Worm (Caenorhabditis elegans) whole organism, young adult: ENCODE data around the gene B0244.6.
A peak's percentile ranks its signal among the peaks of the same experiment; 100 is the strongest.

Experiments used
- B0336.3 ChIP-seq: fragments of 200-800 bp; sonication (Bioruptor generic); IDR thresholded peaks from 2 replicates; pipeline ENCODE4 v1.3.6; 2022; ENCODE audit warnings: missing genetic modification characterization, missing compliant biosample characterization
- C06A6.2 ChIP-seq: fragments of 200-800 bp; sonication (Bioruptor generic); conservative IDR thresholded peaks from 2 replicates; pipeline ENCODE4 v1.3.6; 2022; ENCODE audit warnings: missing genetic modification characterization, missing compliant biosample characterization
- F22D6.2 ChIP-seq: sonication (generic microtip); optimal IDR thresholded peaks from 2 replicates; lab custom pipeline; 2016; ENCODE audit warnings: mild to moderate bottlenecking, missing genetic modification characterization, missing compliant biosample characterization
- F57A8.1 ChIP-seq: fragments of 200-800 bp; sonication (Bioruptor generic); optimal IDR thresholded peaks from 2 replicates; lab custom pipeline; 2018; ENCODE audit warnings: mild to moderate bottlenecking, missing genetic modification characterization, moderate library complexity, missing compliant biosample characterization
- F57C9.4 ChIP-seq: sonication (generic microtip); optimal IDR thresholded peaks from 2 replicates; lab custom pipeline; 2017; ENCODE audit warnings: mild to moderate bottlenecking, missing genetic modification characterization, missing compliant biosample characterization
- T26A5.8 ChIP-seq: sonication (generic microtip); optimal IDR thresholded peaks from 2 replicates; lab custom pipeline; 2016; ENCODE audit warnings: missing genetic modification characterization, missing compliant biosample characterization
- Y53G8AR.9 ChIP-seq: fragments of 200-800 bp; sonication (Bioruptor generic); conservative IDR thresholded peaks from 2 replicates; pipeline ENCODE4 v1.3.6; 2022; ENCODE audit warnings: missing genetic modification reagents, missing genetic modification characterization, missing compliant biosample characterization
- Y79H2A.3 ChIP-seq: fragments of 200-800 bp; sonication (Bioruptor generic); conservative IDR thresholded peaks from 2 replicates; pipeline ENCODE4 v1.3.6; 2022; ENCODE audit warnings: missing genetic modification reagents, missing genetic modification characterization, missing compliant biosample characterization
- Y95B8A.8 ChIP-seq: fragments of 200-800 bp; sonication (Bioruptor generic); IDR thresholded peaks from 2 replicates; pipeline ENCODE4 v1.3.6; 2022; ENCODE audit warnings: missing genetic modification reagents, missing genetic modification characterization, missing compliant biosample characterization
- ama-1 ChIP-seq, 3 experiments: fragments of 150-350 bp in 1 of 3; sonication (generic microtip) in 2 of 3; optimal IDR thresholded peaks; 2 replicates each; lab custom pipeline; 2014 to 2018; ENCODE audit warnings: missing biosample characterization in 2 of 3, missing genetic modification characterization in 2 of 3, missing genetic modification reagents in 2 of 3
- aptf-2 ChIP-seq: fragments of 200-800 bp; sonication (Bioruptor generic); conservative IDR thresholded peaks from 2 replicates; pipeline ENCODE4 v1.3.6; 2022; ENCODE audit warnings: missing genetic modification reagents, missing genetic modification characterization, missing compliant biosample characterization
- attf-3 ChIP-seq: fragments of 200-800 bp; sonication (Bioruptor generic); conservative IDR thresholded peaks from 2 replicates; pipeline ENCODE4 v1.3.6; 2022; ENCODE audit warnings: missing genetic modification reagents, missing genetic modification characterization, missing compliant biosample characterization
- attf-6 ChIP-seq: fragments of 200-800 bp; sonication (Bioruptor generic); IDR thresholded peaks from 2 replicates; pipeline ENCODE4 v1.3.6; 2022; ENCODE audit warnings: missing genetic modification reagents, missing genetic modification characterization, missing compliant biosample characterization
- bed-1 ChIP-seq: fragments of 200-800 bp; sonication (Bioruptor generic); IDR thresholded peaks from 2 replicates; pipeline ENCODE4 v1.3.6; 2022; ENCODE audit warnings: missing genetic modification reagents, missing genetic modification characterization, missing compliant biosample characterization
- bed-2 ChIP-seq: fragments of 200-800 bp; sonication (Bioruptor generic); IDR thresholded peaks from 2 replicates; pipeline ENCODE4 v1.3.6; 2022; ENCODE audit warnings: missing genetic modification reagents, missing genetic modification characterization, missing compliant biosample characterization
- ccch-3 ChIP-seq: fragments of 200-800 bp; sonication (Bioruptor generic); optimal IDR thresholded peaks from 2 replicates; lab custom pipeline; 2018; ENCODE audit warnings: mild to moderate bottlenecking, missing genetic modification characterization, missing compliant biosample characterization
- cebp-1 ChIP-seq, 2 experiments: fragments of 200-800 bp in 1 of 2; sonication (Bioruptor generic) in 1 of 2; sonication (generic microtip) in 1 of 2; IDR thresholded peaks in 1 of 2; optimal IDR thresholded peaks in 1 of 2; 2 replicates each; pipeline versions ENCODE4 v1.3.6 to Lab custom; 2017 to 2022; ENCODE audit warnings: missing compliant biosample characterization in 2 of 2, missing genetic modification characterization in 2 of 2, mild to moderate bottlenecking in 1 of 2, missing genetic modification reagents in 1 of 2, moderate library complexity in 1 of 2
- ceh-100 ChIP-seq: fragments of 200-800 bp; sonication (Bioruptor generic); IDR thresholded peaks from 2 replicates; pipeline ENCODE4 v1.3.6; 2022; ENCODE audit warnings: missing genetic modification reagents, missing genetic modification characterization, missing compliant biosample characterization
- ceh-58 ChIP-seq: fragments of 200-800 bp; sonication (Bioruptor generic); IDR thresholded peaks from 2 replicates; pipeline ENCODE4 v1.3.6; 2022; ENCODE audit warnings: missing genetic modification characterization, missing compliant biosample characterization
- ceh-79 ChIP-seq: sonication (generic microtip); optimal IDR thresholded peaks from 2 replicates; lab custom pipeline; 2017; ENCODE audit warnings: mild to moderate bottlenecking, missing genetic modification characterization, missing compliant biosample characterization
- chd-7 ChIP-seq: sonication (generic microtip); optimal IDR thresholded peaks from 2 replicates; lab custom pipeline; 2016; ENCODE audit warnings: mild to moderate bottlenecking, missing genetic modification characterization, moderate library complexity, missing compliant biosample characterization
- die-1 ChIP-seq: sonication (generic microtip); optimal IDR thresholded peaks from 2 replicates; lab custom pipeline; 2016; ENCODE audit warnings: missing genotype, mild to moderate bottlenecking, missing genetic modification characterization, missing compliant biosample characterization
- dox-1 ChIP-seq: fragments of 200-800 bp; sonication (Bioruptor generic); IDR thresholded peaks from 2 replicates; pipeline ENCODE4 v1.3.6; 2022; ENCODE audit warnings: missing genetic modification reagents, missing genetic modification characterization, missing compliant biosample characterization
- dpl-1 ChIP-seq: fragments of 150-350 bp; optimal IDR thresholded peaks from 2 replicates; lab custom pipeline; 2014; ENCODE audit warnings: missing biosample characterization, missing genetic modification reagents, missing genetic modification characterization
- ets-4 ChIP-seq: fragments of 200-800 bp; sonication (Bioruptor generic); optimal IDR thresholded peaks from 2 replicates; lab custom pipeline; 2018; ENCODE audit warnings: mild to moderate bottlenecking, missing genetic modification characterization, missing compliant biosample characterization
- fkh-3 ChIP-seq: sonication (generic microtip); optimal IDR thresholded peaks from 2 replicates; lab custom pipeline; 2016; ENCODE audit warnings: mild to moderate bottlenecking, missing genetic modification characterization, missing compliant biosample characterization
- hmg-20 ChIP-seq: fragments of 200-800 bp; sonication (Bioruptor generic); IDR thresholded peaks from 2 replicates; pipeline ENCODE4 v1.3.6; 2022; ENCODE audit warnings: missing genetic modification reagents, missing genetic modification characterization, missing compliant biosample characterization
- hsf-1 ChIP-seq: fragments of 200-800 bp; sonication (Bioruptor generic); IDR thresholded peaks from 2 replicates; pipeline ENCODE4 v1.3.6; 2022; ENCODE audit warnings: missing genetic modification reagents, missing genetic modification characterization, missing compliant biosample characterization
- lag-1 ChIP-seq: fragments of 200-800 bp; sonication (Bioruptor generic); IDR thresholded peaks from 2 replicates; pipeline ENCODE4 v1.3.6; 2022; ENCODE audit warnings: missing genetic modification reagents, missing genetic modification characterization, missing compliant biosample characterization
- let-607 ChIP-seq, 2 experiments: fragments of 200-800 bp in 1 of 2; sonication (Bioruptor generic) in 1 of 2; sonication (generic microtip) in 1 of 2; optimal IDR thresholded peaks; 2 replicates each; lab custom pipeline; 2016 to 2018; ENCODE audit warnings: mild to moderate bottlenecking in 2 of 2, missing compliant biosample characterization in 2 of 2, missing genetic modification characterization in 2 of 2, moderate library complexity in 2 of 2, missing genotype in 1 of 2
- lin-26 ChIP-seq: fragments of 200-800 bp; sonication (Bioruptor generic); IDR thresholded peaks from 2 replicates; pipeline ENCODE4 v1.3.6; 2022; ENCODE audit warnings: missing genetic modification reagents, missing genetic modification characterization, missing compliant biosample characterization
- lin-40 ChIP-seq: sonication (generic microtip); optimal IDR thresholded peaks from 2 replicates; lab custom pipeline; 2016; ENCODE audit warnings: missing genetic modification characterization, mild to moderate bottlenecking, missing compliant biosample characterization, missing genotype, missing genetic modification reagents
- lir-1 ChIP-seq: fragments of 200-800 bp; sonication (Bioruptor generic); conservative IDR thresholded peaks from 2 replicates; pipeline ENCODE4 v1.3.6; 2022; ENCODE audit warnings: missing genetic modification reagents, missing genetic modification characterization, missing compliant biosample characterization
- madf-10 ChIP-seq: sonication (generic microtip); optimal IDR thresholded peaks from 2 replicates; lab custom pipeline; 2016; ENCODE audit warnings: mild to moderate bottlenecking, missing genetic modification characterization, missing compliant biosample characterization
- madf-6 ChIP-seq: fragments of 200-800 bp; sonication (Bioruptor generic); IDR thresholded peaks from 2 replicates; pipeline ENCODE4 v1.3.6; 2022; ENCODE audit warnings: missing genetic modification reagents, missing genetic modification characterization, missing compliant biosample characterization
- madf-8 ChIP-seq: fragments of 200-800 bp; sonication (Bioruptor generic); conservative IDR thresholded peaks from 2 replicates; pipeline ENCODE4 v1.3.6; 2022; ENCODE audit warnings: missing genetic modification reagents, missing genetic modification characterization, missing compliant biosample characterization
- mes-4 ChIP-seq: sonication (generic microtip); optimal IDR thresholded peaks from 2 replicates; lab custom pipeline; 2016; ENCODE audit warnings: missing genotype, missing genetic modification characterization, missing compliant biosample characterization
- nhr-90 ChIP-seq: sonication (generic microtip); optimal IDR thresholded peaks from 2 replicates; lab custom pipeline; 2016; ENCODE audit warnings: missing genotype, mild to moderate bottlenecking, missing genetic modification characterization, missing compliant biosample characterization
- pbrm-1 ChIP-seq: fragments of 200-800 bp; sonication (Bioruptor generic); IDR thresholded peaks from 2 replicates; pipeline ENCODE4 v1.3.6; 2022; ENCODE audit warnings: missing genetic modification reagents, missing genetic modification characterization, missing compliant biosample characterization
- rec-8 ChIP-seq, 2 experiments: sonication (generic microtip); optimal IDR thresholded peaks; 2 replicates each; lab custom pipeline; 2016; ENCODE audit warnings: mild to moderate bottlenecking in 2 of 2, missing genetic modification characterization in 2 of 2, missing genetic modification reagents in 2 of 2, missing genotype in 2 of 2, missing biosample characterization in 1 of 2, missing compliant biosample characterization in 1 of 2, moderate library complexity in 1 of 2
- sdz-38 ChIP-seq: sonication (generic microtip); optimal IDR thresholded peaks from 2 replicates; lab custom pipeline; 2016; ENCODE audit warnings: missing genotype, missing genetic modification characterization, missing compliant biosample characterization
- somi-1 ChIP-seq: fragments of 200-800 bp; sonication (Bioruptor generic); optimal IDR thresholded peaks from 2 replicates; lab custom pipeline; 2018; ENCODE audit warnings: mild to moderate bottlenecking, missing genetic modification characterization, missing compliant biosample characterization
- sptf-2 ChIP-seq: fragments of 200-800 bp; sonication (Bioruptor generic); optimal IDR thresholded peaks from 2 replicates; lab custom pipeline; 2018; ENCODE audit warnings: mild to moderate bottlenecking, missing genetic modification characterization, missing compliant biosample characterization
- xnd-1 ChIP-seq: sonication (generic microtip); optimal IDR thresholded peaks from 2 replicates; lab custom pipeline; 2016; ENCODE audit warnings: missing genotype, missing genetic modification reagents, missing genetic modification characterization, missing compliant biosample characterization
- ztf-18 ChIP-seq: sonication (generic microtip); optimal IDR thresholded peaks from 2 replicates; lab custom pipeline; 2016; ENCODE audit warnings: missing genotype, mild to moderate bottlenecking, missing genetic modification characterization, missing compliant biosample characterization
- ztf-22 ChIP-seq: fragments of 200-800 bp; sonication (Bioruptor generic); optimal IDR thresholded peaks from 2 replicates; lab custom pipeline; 2018; ENCODE audit warnings: mild to moderate bottlenecking, missing genetic modification characterization, moderate library complexity, missing compliant biosample characterization
- ztf-25 ChIP-seq: fragments of 200-800 bp; sonication (Bioruptor generic); IDR thresholded peaks from 2 replicates; pipeline ENCODE4 v1.3.6; 2022; ENCODE audit warnings: missing genetic modification reagents, missing genetic modification characterization, missing compliant biosample characterization
- ztf-26 ChIP-seq: sonication (generic microtip); optimal IDR thresholded peaks from 2 replicates; lab custom pipeline; 2017; ENCODE audit warnings: missing genetic modification characterization, missing compliant biosample characterization

Gene B0244.6

DNA sequence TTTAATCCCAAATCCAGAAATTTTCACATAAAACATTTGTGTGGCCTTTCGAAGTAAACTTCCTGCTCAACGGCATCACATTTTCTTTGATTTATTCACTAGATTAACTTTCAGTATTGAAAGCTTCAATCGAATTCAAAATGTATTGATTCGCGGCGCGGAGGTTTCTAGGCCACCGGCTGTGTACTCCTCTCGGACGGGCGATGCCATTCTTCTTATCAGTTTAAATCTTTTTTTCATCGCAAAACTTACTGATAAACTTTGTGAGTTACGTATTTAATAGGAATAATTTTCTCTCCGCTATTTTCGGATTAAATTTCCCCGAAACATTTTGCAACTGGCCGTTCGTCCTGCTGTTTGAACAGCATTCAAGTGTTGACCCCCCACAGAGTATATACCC, 15.9 kb upstream of the B0244.6 start (continued):
- no peak for TF ChIP-seq pbrm-1
- peak; percentile 27 for TF ChIP-seq madf-10 (tag; lab: Kevin White, UChicago)
- TF ChIP-seq chd-7 (tag; lab: Kevin White, UChicago): peak; percentile 20
- TF ChIP-seq sdz-38 (tag; lab: Kevin White, UChicago): no peak
- TF ChIP-seq rec-8 (tag; optimal IDR thresholded peaks at IDR 0.05; lab: Kevin White, UChicago): no peak
- TF ChIP-seq mes-4 (tag; lab: Kevin White, UChicago): no peak
- no peak for TF ChIP-seq fkh-3 (tag; lab: Kevin White, UChicago)
- no peak for TF ChIP-seq ztf-22 (GFP tag; lab: Kevin White, UChicago)
- TF ChIP-seq bed-2 (GFP tag; lab: Robert Waterston, UW): 0 out of 2 replicates have a peak, but pooled peaks have one; percentile 50
- no peak for TF ChIP-seq ama-1 (optimal IDR thresholded peaks at IDR 0.05; lab: Kevin White, UChicago)
- no peak for TF ChIP-seq ama-1 (GFP tag; optimal IDR thresholded peaks at IDR 0.05; lab: Kevin White, UChicago)
- TF ChIP-seq nhr-90 (tag; lab: Kevin White, UChicago): no peak
- no peak for TF ChIP-seq C06A6.2 (GFP tag; lab: Robert Waterston, UW)
- no peak for TF ChIP-seq attf-6
- TF ChIP-seq lir-1 (GFP tag; lab: Robert Waterston, UW): 0 out of 2 replicates have a peak, but pooled peaks have one; percentile 29
- TF ChIP-seq F22D6.2: peak; percentile 25
- TF ChIP-seq F57A8.1 (GFP tag; lab: Kevin White, UChicago): no peak
- TF ChIP-seq dpl-1: no peak
- no peak for TF ChIP-seq die-1 (tag; lab: Kevin White, UChicago)
- TF ChIP-seq madf-6 (GFP tag; lab: Robert Waterston, UW): peak; percentile 61; the same call in 1 of the 2 replicates
- no peak for TF ChIP-seq madf-8 (GFP tag; lab: Robert Waterston, UW)
- no peak for TF ChIP-seq xnd-1 (tag; lab: Kevin White, UChicago)
- TF ChIP-seq Y53G8AR.9 (GFP tag; lab: Robert Waterston, UW): 0 out of 2 replicates have a peak, but pooled peaks have one; percentile 53
- TF ChIP-seq B0336.3 (GFP tag; lab: Robert Waterston, UW): no peak
- TF ChIP-seq Y79H2A.3: no peak
- peak; percentile 12 for TF ChIP-seq ztf-18 (tag; lab: Kevin White, UChicago)
- no peak for TF ChIP-seq ets-4 (GFP tag; lab: Kevin White, UChicago)
- TF ChIP-seq T26A5.8 (tag; lab: Kevin White, UChicago): no peak
- no peak for TF ChIP-seq ztf-25 (GFP tag; lab: Robert Waterston, UW)
- TF ChIP-seq ztf-26: no peak
- no peak for TF ChIP-seq cebp-1 (GFP tag; IDR thresholded peaks at IDR 0.05; lab: Robert Waterston, UW)
- TF ChIP-seq cebp-1 (tag; optimal IDR thresholded peaks at IDR 0.05; lab: Kevin White, UChicago): peak; percentile 51
- no peak for TF ChIP-seq lag-1 (GFP tag; lab: Robert Waterston, UW)
- TF ChIP-seq aptf-2 (GFP tag; lab: Robert Waterston, UW): no peak; the same call in 1 of the 2 replicates
- no peak for TF ChIP-seq ceh-58 (GFP tag; lab: Robert Waterston, UW)
- TF ChIP-seq bed-1 (GFP tag; lab: Robert Waterston, UW): no peak
- TF ChIP-seq attf-3: no peak; the same call in 1 of the 2 replicates
- TF ChIP-seq ceh-79 (tag; lab: Kevin White, UChicago): no peak
- peak; percentile 68 for TF ChIP-seq dox-1
- no peak for TF ChIP-seq Y95B8A.8 (GFP tag; lab: Robert Waterston, UW)
- TF ChIP-seq ceh-100 (GFP tag; lab: Robert Waterston, UW): no peak
- no peak for TF ChIP-seq hsf-1 (GFP tag; lab: Robert Waterston, UW)
- TF ChIP-seq sptf-2 (GFP tag; lab: Kevin White, UChicago): no peak
- TF ChIP-seq somi-1 (GFP tag; lab: Kevin White, UChicago): peak; percentile 4
- TF ChIP-seq lin-40 (tag; lab: Kevin White, UChicago): peak; percentile 61
- TF ChIP-seq let-607 (tag; optimal IDR thresholded peaks at IDR 0.05; lab: Kevin White, UChicago): peak in 1 of 2 experiments; percentile 47
- TF ChIP-seq hmg-20 (GFP tag; lab: Robert Waterston, UW): no peak
- no peak for TF ChIP-seq F57C9.4 (tag; lab: Kevin White, UChicago)
- no peak for TF ChIP-seq lin-26
- peak; percentile 36 for TF ChIP-seq ccch-3 (GFP tag; lab: Kevin White, UChicago)
